Fruit fly (Drosophila melanogaster) whole organism, prepupa: Measurements from ENCODE around the gene melt.

Experiments used
- CG11294 ChIP-seq: fragments of 200-800 bp; sonication (Bioruptor generic); IDR thresholded peaks from 2 replicates; pipeline ENCODE4 v1.3.6; 2022; ENCODE audit warnings: missing biosample characterization, missing genetic modification characterization
- CG32006 ChIP-seq: fragments of 200-800 bp; sonication (Bioruptor generic); optimal IDR thresholded peaks from 3 replicates; lab custom pipeline; 2017; ENCODE audit warnings: missing biosample characterization, mild to moderate bottlenecking, missing genetic modification characterization
- CG8632 ChIP-seq: fragments of 200-800 bp; sonication (Bioruptor generic); optimal IDR thresholded peaks from 3 replicates; lab custom pipeline; 2016; ENCODE audit warnings: missing biosample characterization, missing genetic modification characterization

dm6 chr3L:7157713-7158112, 23.4 kb downstream of the melt start, which contains the start of gene CG8620:
- TF ChIP-seq CG8632 (GFP tag; lab: Kevin White, UChicago) (no peak), CG11294 (GFP tag; lab: Robert Waterston, UW) (no peak), CG32006 (GFP tag; lab: Kevin White, UChicago) (no peak)
